Fruit fly (Drosophila melanogaster) S2 (cell line): ENCODE results near the gene AIF.

Experiments used
- CG8478 ChIP-seq: fragments of >200 bp; optimal IDR thresholded peaks from 2 replicates; lab custom pipeline; 2018
- CTCF ChIP-seq, 2 experiments: fragments of >200 bp; optimal IDR thresholded peaks; 2 replicates each; lab custom pipeline; 2018

DNA sequence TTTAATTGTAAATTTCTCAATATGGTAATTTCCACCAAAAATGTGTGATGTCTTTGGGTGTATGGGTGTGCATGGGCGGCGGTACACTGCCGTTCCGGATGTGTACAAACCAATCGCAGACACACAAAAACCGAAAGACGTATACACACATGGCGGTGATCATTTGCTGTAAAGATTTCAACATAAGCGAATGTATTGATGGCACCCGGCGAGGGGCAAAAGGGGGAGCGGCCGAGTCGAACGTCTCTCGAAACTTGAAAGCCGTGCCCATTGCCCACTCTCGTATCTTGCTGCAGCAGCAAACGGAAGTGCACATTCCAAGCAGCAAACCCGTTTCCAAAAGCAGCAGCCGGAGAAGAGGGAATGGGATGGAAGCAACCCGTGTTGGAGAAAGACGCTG lies 10.7 kb downstream of the AIF start:
- TF ChIP-seq CTCF (optimal IDR thresholded peaks at IDR 0.05; lab: Kevin White, UChicago) = no peak
- TF ChIP-seq CG8478 = no peak
